Worm (Caenorhabditis elegans) whole organism, mixed stage, embryonic: ENCODE measurements around the gene Y15E3A.5.

Source experiments
- ces-1 ChIP-seq: fragments of 150-350 bp; optimal IDR thresholded peaks from 2 replicates; lab custom pipeline; 2014; ENCODE audit warnings: missing biosample characterization, missing genetic modification reagents, missing genetic modification characterization
- elt-1 ChIP-seq: sonication (generic microtip); optimal IDR thresholded peaks from 2 replicates; lab custom pipeline; 2017; ENCODE audit warnings: missing genetic modification characterization, mild to moderate bottlenecking, missing compliant biosample characterization, antibody characterized with exemption, moderate library complexity, borderline replicate concordance; ENCODE audit not compliant: insufficient read depth
- elt-3 ChIP-seq: fragments of 150-350 bp; optimal IDR thresholded peaks from 2 replicates; lab custom pipeline; 2014; ENCODE audit warnings: missing biosample characterization, missing genetic modification characterization
- lin-32 ChIP-seq: fragments of 200-800 bp; sonication (Bioruptor generic); optimal IDR thresholded peaks from 2 replicates; lab custom pipeline; 2018; ENCODE audit warnings: mild to moderate bottlenecking, missing genetic modification characterization, missing compliant biosample characterization
- nhr-12 ChIP-seq: fragments of 150-350 bp; optimal IDR thresholded peaks from 2 replicates; lab custom pipeline; 2014; ENCODE audit warnings: missing biosample characterization, missing genetic modification characterization
- nhr-28 ChIP-seq: fragments of 150-350 bp; optimal IDR thresholded peaks from 2 replicates; lab custom pipeline; 2014; ENCODE audit warnings: missing biosample characterization, missing genetic modification characterization
- nhr-76 ChIP-seq: sonication (generic microtip); optimal IDR thresholded peaks from 2 replicates; lab custom pipeline; 2017; ENCODE audit warnings: missing biosample characterization, missing genetic modification characterization
- sptf-1 ChIP-seq: sonication (generic microtip); optimal IDR thresholded peaks from 2 replicates; lab custom pipeline; 2017; ENCODE audit warnings: mild to moderate bottlenecking, missing genetic modification characterization, moderate library complexity, missing compliant biosample characterization
- ztf-11 ChIP-seq: fragments of 150-350 bp; optimal IDR thresholded peaks from 2 replicates; lab custom pipeline; 2014; ENCODE audit warnings: missing biosample characterization, missing genetic modification characterization

DNA sequence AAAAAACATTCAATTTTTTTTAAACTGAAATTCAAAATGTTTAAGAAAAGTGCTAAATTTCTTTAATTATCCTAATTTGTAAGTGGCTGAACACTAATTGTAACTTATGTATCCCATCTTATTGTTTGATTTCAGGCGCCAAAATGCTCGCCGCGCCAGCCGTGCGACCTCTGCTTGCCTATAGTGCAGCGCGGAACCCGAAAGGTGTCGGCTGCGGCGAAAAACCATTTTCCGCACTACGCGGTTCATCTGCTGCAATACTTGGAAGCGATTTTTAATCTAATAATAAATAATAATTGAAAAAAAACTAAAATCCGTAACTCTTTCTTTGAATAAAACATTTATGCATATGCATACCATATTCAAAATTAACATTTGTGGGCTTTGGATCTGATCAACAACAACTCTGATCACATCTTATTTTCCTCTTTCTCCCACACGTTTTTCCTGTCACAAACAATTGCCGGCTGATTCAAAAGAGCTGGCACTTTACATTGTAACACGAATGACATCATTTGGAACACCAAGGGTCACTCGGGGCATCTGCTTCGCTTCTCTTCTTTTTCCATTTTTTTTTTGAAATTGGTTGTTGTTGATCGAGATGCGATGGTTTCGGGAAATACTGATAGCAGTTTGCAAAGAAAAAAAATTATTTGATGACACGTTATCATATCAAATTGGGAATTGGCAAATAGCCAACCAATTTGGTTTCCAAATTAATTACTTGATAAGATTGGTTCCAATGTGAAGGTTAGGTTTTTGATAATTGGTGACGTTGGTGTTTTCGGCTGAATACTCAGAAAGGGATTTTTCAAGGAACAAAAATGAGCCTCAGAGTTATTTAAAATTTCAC lies 5.2 kb downstream of the Y15E3A.5 start:
- TF ChIP-seq ces-1 (no peak), nhr-76 (tag; lab: Kevin White, UChicago) (no peak), elt-3 (tag; lab: Kevin White, UChicago) (no peak), sptf-1 (tag; lab: Kevin White, UChicago) (no peak), lin-32 (GFP tag; lab: Kevin White, UChicago) (no peak), nhr-28 (tag; lab: Kevin White, UChicago) (no peak), nhr-12 (tag; lab: Kevin White, UChicago) (no peak), elt-1 (tag; lab: Kevin White, UChicago) (no peak), ztf-11 (no peak)
